Fruit fly (Drosophila melanogaster) Kc167 (cell line): ENCODE results near the gene CG6638.

Experiments
- Myc ChIP-seq: fragments of >200 bp; optimal IDR thresholded peaks from 2 replicates; lab custom pipeline; 2017; ENCODE audit warnings: missing external identifiers
- Sin3A ChIP-seq: fragments of >200 bp; optimal IDR thresholded peaks from 2 replicates; lab custom pipeline; 2018; ENCODE audit warnings: missing external identifiers
- h ChIP-seq: fragments of >200 bp; optimal IDR thresholded peaks from 3 replicates; lab custom pipeline; 2018; ENCODE audit warnings: missing external identifiers
- insv ChIP-seq: fragments of >200 bp; optimal IDR thresholded peaks from 3 replicates; lab custom pipeline; 2018; ENCODE audit warnings: missing external identifiers
- psq ChIP-seq: fragments of >200 bp; optimal IDR thresholded peaks from 2 replicates; lab custom pipeline; 2017; ENCODE audit warnings: missing external identifiers
- ttk ChIP-seq: sonication (Bioruptor generic); optimal IDR thresholded peaks from 2 replicates; lab custom pipeline; 2017; ENCODE audit warnings: missing external identifiers

The CG6638 gene

dm6 chr3L:8575844-8576842 lies at the start of gene CG6638, which contains the start of gene CG43078:
CG6638 (minus strand) TSS chr3L:8576078.
CG43078 (plus strand) TSS chr3L:8576808.
- TF ChIP-seq insv (lab: Kevin White, UChicago) (no peak), Sin3A (lab: Kevin White, UChicago) (no peak), h (no peak), psq (lab: Kevin White, UChicago) (no peak)

DNA sequence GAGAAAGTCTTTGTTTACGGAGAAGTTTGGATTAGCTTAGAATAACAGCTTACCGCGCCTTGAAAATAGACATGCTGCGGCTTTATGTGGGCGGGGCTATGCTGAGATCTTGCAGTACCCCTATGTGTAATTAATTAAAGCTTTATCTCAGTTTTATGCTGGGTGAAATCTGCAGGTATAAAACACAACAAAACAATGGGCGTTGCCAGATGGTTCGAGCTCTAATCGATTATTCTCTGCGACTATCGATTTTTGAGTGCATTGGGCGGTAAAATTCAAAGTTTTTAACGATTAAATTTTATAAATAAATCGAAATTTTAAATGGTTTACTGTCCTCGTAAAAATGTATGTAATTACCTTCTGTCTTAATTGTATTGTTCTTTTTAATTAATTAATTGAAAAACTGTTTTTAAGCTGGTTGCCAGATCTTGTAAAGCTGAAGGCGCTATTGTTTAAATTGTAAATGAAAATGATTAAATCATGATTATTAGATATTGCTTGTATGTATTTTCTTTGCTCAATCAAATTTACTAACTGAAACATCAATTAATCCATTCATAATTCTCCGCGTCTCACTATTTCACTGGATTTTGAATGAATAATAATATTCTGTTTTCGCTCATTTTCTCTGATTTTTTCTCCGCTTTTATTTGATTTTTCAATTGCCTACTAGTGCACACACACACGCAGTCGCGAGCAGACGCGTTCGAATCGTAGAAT lies 48.0 kb upstream of the CG6638 start, which contains the start of the genes GAPsec and Zasp66:
TSS of gene GAPsec (minus strand) at position 200 of the 720 bp plus-strand sequence.
TSS of gene Zasp66 (plus strand) at position 670 of the 720 bp plus-strand sequence.
- TF ChIP-seq insv (lab: Kevin White, UChicago), result no peak
- no peak for TF ChIP-seq Myc (lab: Kevin White, UChicago)
- no peak for TF ChIP-seq h
- TF ChIP-seq psq (lab: Kevin White, UChicago), result no peak
- no peak for TF ChIP-seq Sin3A (lab: Kevin White, UChicago)
- TF ChIP-seq ttk (lab: Kevin White, UChicago), result no peak

- TF ChIP-seq psq (lab: Kevin White, UChicago) (no peak), insv (lab: Kevin White, UChicago) (no peak), Sin3A (lab: Kevin White, UChicago) (no peak), ttk (lab: Kevin White, UChicago) (no peak), Myc (lab: Kevin White, UChicago) (no peak)
These were observed 45.6 kb upstream of the CG6638 start for dm6 chr3L:8621465-8621864.

DNA sequence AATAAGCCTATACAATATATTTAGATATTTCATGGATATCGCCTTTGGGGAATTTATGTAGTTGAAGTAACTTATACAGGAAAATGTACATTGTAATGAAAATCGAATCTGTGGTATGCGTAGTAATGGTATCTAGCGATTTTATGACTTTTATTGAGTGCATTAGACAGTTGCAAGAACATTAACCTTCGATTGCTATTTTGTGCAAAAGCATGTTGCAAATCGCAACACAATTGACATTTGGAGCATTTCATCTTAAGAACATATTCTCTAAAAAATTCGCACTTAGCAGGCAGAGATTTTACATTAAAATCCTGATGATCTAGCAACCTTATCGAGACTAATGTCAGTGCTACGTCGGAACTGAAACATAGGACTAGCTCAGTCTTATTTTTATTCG lies 43.7 kb upstream of the CG6638 start, which contains the start of gene S-Lap2:
TSS of gene S-Lap2 (plus strand) at position 301 of the 400 bp plus-strand sequence.
- no peak for TF ChIP-seq h
- no peak for TF ChIP-seq ttk (lab: Kevin White, UChicago)

DNA sequence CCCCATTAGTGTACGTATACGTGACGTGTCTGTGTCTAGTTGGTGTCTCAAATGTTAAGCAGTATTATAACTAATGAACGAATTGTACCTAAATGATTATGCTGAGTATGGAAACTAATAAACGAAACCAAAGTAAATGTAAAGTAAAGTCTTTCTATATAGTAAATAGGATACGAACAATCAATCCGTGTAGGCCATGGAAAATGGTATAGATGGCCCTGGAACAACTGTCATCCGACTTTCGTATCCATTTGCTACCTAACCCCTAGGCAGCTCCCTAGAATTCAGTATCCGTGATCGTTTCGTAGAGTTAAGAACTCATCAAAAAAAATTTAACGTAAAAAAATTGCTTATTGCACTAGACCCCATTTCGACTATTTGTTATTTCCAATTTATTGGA lies 41.1 kb upstream of the CG6638 start, which contains the start of gene S-Lap1:
TSS of gene S-Lap1 (plus strand) at position 301 of the 400 bp plus-strand sequence.
- no peak for TF ChIP-seq Sin3A (lab: Kevin White, UChicago)

dm6 chr3L:8607449-8607848 lies 31.6 kb upstream of the CG6638 start:
- TF ChIP-seq Sin3A (lab: Kevin White, UChicago), result no peak
- no peak for TF ChIP-seq psq (lab: Kevin White, UChicago)
- no peak for TF ChIP-seq ttk (lab: Kevin White, UChicago)
- no peak for TF ChIP-seq h
- no peak for TF ChIP-seq Myc (lab: Kevin White, UChicago)
- no peak for TF ChIP-seq insv (lab: Kevin White, UChicago)

DNA sequence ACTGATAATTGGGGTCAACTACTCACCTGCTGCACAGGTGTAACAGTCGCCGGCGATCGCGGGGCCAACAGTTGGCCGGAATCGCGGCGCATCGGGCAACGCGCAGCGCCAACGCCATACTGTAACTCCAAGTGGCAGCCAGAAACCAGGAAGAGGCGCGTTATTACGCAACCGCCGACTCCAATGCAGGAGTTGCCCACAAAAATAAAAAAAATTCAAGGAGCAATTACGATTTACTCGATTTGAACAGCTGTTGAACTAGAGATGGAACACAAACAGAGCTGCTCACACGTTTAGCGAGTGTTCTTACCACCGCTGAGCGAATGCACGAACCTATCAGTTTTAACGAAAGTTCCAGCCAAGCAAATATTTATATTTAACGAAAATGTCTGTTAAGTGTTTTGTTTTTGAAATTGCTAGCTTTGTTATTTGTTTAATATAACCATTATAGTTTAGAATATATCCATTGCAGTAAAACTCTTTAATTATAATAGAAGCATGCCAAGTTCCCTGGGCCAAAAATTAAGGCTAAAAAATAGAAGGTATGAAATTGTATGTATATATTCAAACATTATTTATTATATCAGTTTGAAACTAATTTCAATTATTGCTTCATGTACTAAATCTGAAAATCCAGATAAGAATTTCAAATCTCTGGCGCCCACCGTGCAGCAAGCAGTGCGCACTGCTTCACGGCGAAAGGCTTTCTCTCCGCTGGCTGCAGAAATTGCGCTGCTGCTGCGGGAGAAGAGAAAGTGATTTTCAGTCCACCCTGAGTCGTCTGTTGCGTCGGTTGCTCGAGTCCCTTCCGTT lies 28.2 kb upstream of the CG6638 start, which contains the start of the genes CG5989 and CG6282:
TSS of gene CG5989 (minus strand) at position 270 of the 813 bp plus-strand sequence.
TSS of gene CG6282 (plus strand) at position 778 of the 813 bp plus-strand sequence.
- no peak for TF ChIP-seq ttk (lab: Kevin White, UChicago)
- TF ChIP-seq insv (lab: Kevin White, UChicago), result no peak
- no peak for TF ChIP-seq h
- TF ChIP-seq psq (lab: Kevin White, UChicago), result no peak
- TF ChIP-seq Sin3A (lab: Kevin White, UChicago), result no peak
- no peak for TF ChIP-seq Myc (lab: Kevin White, UChicago)

- TF ChIP-seq insv (lab: Kevin White, UChicago), result no peak
- TF ChIP-seq psq (lab: Kevin White, UChicago), result no peak
- TF ChIP-seq Sin3A (lab: Kevin White, UChicago), result no peak
- TF ChIP-seq h, result no peak
- no peak for TF ChIP-seq ttk (lab: Kevin White, UChicago)
These were observed 25.0 kb upstream of the CG6638 start, which contains the start of the genes Nelf-E and RpL14 for dm6 chr3L:8600752-8601433. Nelf-E (minus strand) TSS chr3L:8600879. RpL14 (plus strand) TSS chr3L:8601006.

dm6 chr3L:8584086-8584485 lies 8.2 kb upstream of the CG6638 start:
- TF ChIP-seq Sin3A (lab: Kevin White, UChicago), result no peak
- no peak for TF ChIP-seq insv (lab: Kevin White, UChicago)
- TF ChIP-seq Myc (lab: Kevin White, UChicago), result no peak

DNA sequence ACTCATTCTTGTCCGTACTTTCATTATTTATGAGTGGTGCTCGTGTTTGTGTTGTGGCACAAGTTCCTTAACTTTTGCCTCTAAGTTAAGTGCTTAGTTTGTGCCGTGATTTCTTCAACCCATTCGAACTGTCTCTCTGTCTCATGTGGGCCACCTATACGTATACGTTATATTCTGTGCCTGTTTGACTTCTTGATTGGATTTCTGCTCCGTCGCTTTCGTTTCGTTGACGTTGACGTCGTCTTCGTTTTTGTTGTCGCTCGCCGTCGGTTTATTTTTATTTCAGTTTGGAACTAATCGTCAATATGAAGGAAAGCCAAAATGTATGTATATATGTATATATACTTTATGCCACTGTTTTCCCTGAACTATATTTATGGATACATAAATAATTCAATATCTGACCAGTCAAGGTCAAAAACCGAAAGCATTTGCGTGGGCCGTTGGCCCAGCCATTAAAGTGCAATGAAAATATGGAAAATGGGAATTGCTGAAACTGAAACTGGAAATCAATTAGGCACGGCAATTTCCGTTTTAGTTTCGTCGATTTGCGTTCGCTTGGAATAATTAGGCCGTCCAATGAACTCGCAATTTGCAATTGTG lies 6.3 kb upstream of the CG6638 start:
- TF ChIP-seq h, result no peak
- TF ChIP-seq psq (lab: Kevin White, UChicago), result no peak
- no peak for TF ChIP-seq insv (lab: Kevin White, UChicago)
- no peak for TF ChIP-seq Sin3A (lab: Kevin White, UChicago)
- no peak for TF ChIP-seq ttk (lab: Kevin White, UChicago)
- no peak for TF ChIP-seq Myc (lab: Kevin White, UChicago)
